Fruit fly (Drosophila melanogaster): Measurements from ENCODE around the gene tobi.

dm6 chr3R:25316016-25316415, 30.7 kb downstream of the tobi start, which contains the start of gene CG10559:
- no peak for TF ChIP-seq Mnt (GFP tag; optimal IDR thresholded peaks at IDR 0.05)
- TF ChIP-seq tj (GFP tag; optimal IDR thresholded peaks at IDR 0.05) = no peak
- no peak for TF ChIP-seq cnc (optimal IDR thresholded peaks at IDR 0.05)
- no peak for TF ChIP-seq Clk (GFP tag; optimal IDR thresholded peaks at IDR 0.05)
- no peak for TF ChIP-seq CG7045 (GFP tag; optimal IDR thresholded peaks at IDR 0.05)
